Worm (Caenorhabditis elegans) whole organism, L2 larva: ENCODE results near the gene nuc-1.

ENCODE experiments used
- alr-1 ChIP-seq: fragments of 150-350 bp; optimal IDR thresholded peaks from 2 replicates; lab custom pipeline; 2014; ENCODE audit warnings: missing biosample characterization, missing genetic modification characterization
- nhr-25 ChIP-seq: fragments of 150-350 bp; sonication (generic microtip); optimal IDR thresholded peaks from 3 replicates; lab custom pipeline; 2014; ENCODE audit warnings: missing biosample characterization, missing genetic modification characterization

- TF ChIP-seq nhr-25 (tag; lab: Kevin White, UChicago): no peak
- no peak for TF ChIP-seq alr-1 (tag; lab: Kevin White, UChicago)
Measured at ce11 chrX:9509922-9510321, 29.8 kb upstream of the nuc-1 start.
